Worm (Caenorhabditis elegans) whole organism, early embryonic: ENCODE results near the gene asp-4.

Experiments used
- B0310.2 ChIP-seq: sonication (generic microtip); optimal IDR thresholded peaks from 2 replicates; lab custom pipeline; 2016; ENCODE audit warnings: mild to moderate bottlenecking, missing genetic modification characterization, missing compliant biosample characterization
- F13C5.2 ChIP-seq: sonication (generic microtip); optimal IDR thresholded peaks from 2 replicates; lab custom pipeline; 2017; ENCODE audit warnings: mild to moderate bottlenecking, missing genetic modification characterization, inconsistent platforms, missing compliant biosample characterization
- aly-1 ChIP-seq: sonication (generic microtip); optimal IDR thresholded peaks from 2 replicates; lab custom pipeline; 2016; ENCODE audit warnings: missing genetic modification characterization, missing compliant biosample characterization
- ama-1 ChIP-seq: fragments of 150-350 bp; optimal IDR thresholded peaks from 2 replicates; lab custom pipeline; 2014
- ceh-13 ChIP-seq: fragments of 200-800 bp; sonication (Bioruptor generic); optimal IDR thresholded peaks from 2 replicates; lab custom pipeline; 2018; ENCODE audit warnings: mild to moderate bottlenecking, missing genetic modification characterization, missing compliant biosample characterization
- ceh-36 ChIP-seq: sonication (generic microtip); optimal IDR thresholded peaks from 2 replicates; lab custom pipeline; 2016; ENCODE audit warnings: missing genetic modification characterization, inconsistent platforms, missing compliant biosample characterization
- ets-7 ChIP-seq: sonication (generic microtip); optimal IDR thresholded peaks from 2 replicates; lab custom pipeline; 2016; ENCODE audit warnings: missing genotype, missing genetic modification characterization, missing compliant biosample characterization
- flt-1 ChIP-seq: fragments of 200-800 bp; sonication (Bioruptor generic); IDR thresholded peaks from 2 replicates; pipeline ENCODE4 v1.3.6; 2022; ENCODE audit warnings: missing genetic modification characterization, missing compliant biosample characterization
- hmbx-1 ChIP-seq: sonication (generic microtip); optimal IDR thresholded peaks from 2 replicates; lab custom pipeline; 2016; ENCODE audit warnings: mild to moderate bottlenecking, missing genetic modification characterization, missing compliant biosample characterization
- hmg-4 ChIP-seq: fragments of 200-800 bp; sonication (Bioruptor generic); optimal IDR thresholded peaks from 2 replicates; lab custom pipeline; 2018; ENCODE audit warnings: mild to moderate bottlenecking, missing genetic modification characterization, missing compliant biosample characterization
- hnd-1 ChIP-seq: sonication (generic microtip); optimal IDR thresholded peaks from 2 replicates; lab custom pipeline; 2016; ENCODE audit warnings: missing genetic modification characterization, missing compliant biosample characterization
- pes-1 ChIP-seq: fragments of 200-800 bp; sonication (Bioruptor generic); IDR thresholded peaks from 2 replicates; pipeline ENCODE4 v1.3.6; 2022; ENCODE audit warnings: missing genetic modification reagents, missing genetic modification characterization, missing compliant biosample characterization
- scrt-1 ChIP-seq: fragments of 200-800 bp; sonication (Bioruptor generic); IDR thresholded peaks from 2 replicates; pipeline ENCODE4 v1.3.6; 2022; ENCODE audit warnings: missing genetic modification characterization, missing compliant biosample characterization
- sea-1 ChIP-seq: fragments of 200-800 bp; sonication (Bioruptor generic); conservative IDR thresholded peaks from 2 replicates; pipeline ENCODE4 v1.3.6; 2022; ENCODE audit warnings: missing genetic modification characterization, missing compliant biosample characterization
- tbx-11 ChIP-seq: fragments of 200-800 bp; sonication (Bioruptor generic); IDR thresholded peaks from 2 replicates; pipeline ENCODE4 v1.3.6; 2022; ENCODE audit warnings: missing genetic modification characterization, missing compliant biosample characterization
- tbx-37 ChIP-seq: fragments of 200-800 bp; sonication (Bioruptor generic); conservative IDR thresholded peaks from 2 replicates; pipeline ENCODE4 v1.3.6; 2022; ENCODE audit warnings: missing genetic modification reagents, missing genetic modification characterization, missing compliant biosample characterization
- tra-4 ChIP-seq: sonication (generic microtip); optimal IDR thresholded peaks from 2 replicates; lab custom pipeline; 2017; ENCODE audit warnings: missing genetic modification characterization, missing compliant biosample characterization

asp-4 gene

DNA sequence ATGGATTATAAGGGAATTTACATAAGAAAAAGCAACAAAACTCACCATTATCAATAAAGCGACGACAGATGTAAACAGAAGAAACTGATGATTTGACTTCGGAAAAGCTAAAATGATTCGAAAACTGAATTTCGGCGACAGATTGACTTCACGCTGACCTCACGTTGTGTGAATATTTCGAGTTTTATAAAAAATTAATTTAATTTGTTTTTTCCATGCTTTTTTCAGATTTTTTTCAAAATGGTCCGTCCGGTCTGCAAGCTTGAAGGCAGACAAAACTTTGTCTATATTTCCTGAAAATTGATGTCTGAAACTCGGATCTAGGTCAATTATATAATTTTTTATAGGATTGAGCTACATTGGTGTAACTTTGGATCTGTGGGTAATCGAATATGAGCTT lies 21.0 kb upstream of the asp-4 start, which contains the start of gene K08H2.5:
K08H2.5 (minus strand) TSS at position 101 of the 400 bp plus-strand sequence.
- TF ChIP-seq sea-1 (GFP tag; lab: Robert Waterston, UW) (no peak), flt-1 (no peak), hmg-4 (GFP tag; lab: Kevin White, UChicago) (no peak), ama-1 (no peak), hmbx-1 (no peak), pes-1 (GFP tag; lab: Robert Waterston, UW) (no peak), B0310.2 (no peak), tbx-37 (GFP tag; lab: Robert Waterston, UW) (no peak), ceh-36 (tag; lab: Kevin White, UChicago) (no peak), ceh-13 (GFP tag; lab: Kevin White, UChicago) (no peak), ets-7 (tag; lab: Kevin White, UChicago) (no peak), aly-1 (tag; lab: Kevin White, UChicago) (no peak), scrt-1 (GFP tag; lab: Robert Waterston, UW) (no peak), F13C5.2 (tag; lab: Kevin White, UChicago) (no peak), tra-4 (no peak)

DNA sequence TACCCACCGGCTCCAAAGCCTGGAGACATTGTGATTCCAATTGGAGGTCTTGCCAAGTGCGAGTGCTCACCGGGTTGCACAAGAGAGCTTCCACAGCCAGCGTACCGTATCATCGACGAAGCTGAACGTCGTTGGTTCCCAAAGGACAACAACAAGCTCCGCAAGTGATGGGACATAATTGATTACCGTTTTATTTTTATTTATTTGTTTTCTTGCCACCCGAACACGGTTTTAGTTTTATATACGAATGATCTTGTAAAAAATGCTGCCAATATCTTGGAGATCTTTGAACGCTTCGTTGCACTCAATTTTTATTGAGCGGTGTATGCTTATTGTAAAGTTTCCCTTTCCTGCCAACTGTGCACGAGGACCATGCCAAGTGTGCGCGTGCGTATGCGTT lies 16.9 kb upstream of the asp-4 start, which contains the start of gene K08H2.4:
K08H2.4 (plus strand) TSS at position 301 of the 400 bp plus-strand sequence.
- TF ChIP-seq flt-1 (no peak), ceh-13 (GFP tag; lab: Kevin White, UChicago) (no peak), hmbx-1 (no peak), ceh-36 (tag; lab: Kevin White, UChicago) (no peak), tbx-11 (GFP tag; lab: Robert Waterston, UW) (no peak), F13C5.2 (tag; lab: Kevin White, UChicago) (no peak), aly-1 (tag; lab: Kevin White, UChicago) (no peak), sea-1 (GFP tag; lab: Robert Waterston, UW) (no peak), tbx-37 (GFP tag; lab: Robert Waterston, UW) (no peak), scrt-1 (GFP tag; lab: Robert Waterston, UW) (no peak), B0310.2 (no peak), hmg-4 (GFP tag; lab: Kevin White, UChicago) (no peak), tra-4 (no peak), hnd-1 (tag; lab: Kevin White, UChicago) (no peak), ama-1 (no peak)

DNA sequence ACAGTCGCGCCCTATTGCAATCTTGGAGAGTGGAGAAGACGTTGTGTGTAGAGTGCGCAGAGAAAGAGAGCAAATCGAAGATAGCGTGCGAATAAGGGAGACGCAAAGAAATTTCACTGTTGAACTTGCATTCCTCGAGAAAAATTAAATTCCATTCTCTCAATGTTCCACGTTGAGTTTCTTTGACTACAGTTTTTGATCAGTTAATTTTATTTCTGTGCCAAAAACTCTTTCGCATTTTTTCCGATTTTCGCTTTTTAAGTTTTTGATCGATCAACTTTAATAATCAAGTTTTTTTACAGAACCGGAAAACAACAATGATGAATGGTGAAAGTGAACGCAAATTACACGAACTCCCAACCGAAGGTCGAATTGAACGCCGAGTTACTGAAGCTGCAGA lies 15.8 kb upstream of the asp-4 start, which contains the start of gene K08H2.3:
K08H2.3 (plus strand) TSS at position 301 of the 400 bp plus-strand sequence.
- no peak for TF ChIP-seq hmbx-1
- TF ChIP-seq ceh-36 (tag; lab: Kevin White, UChicago) = no peak
- TF ChIP-seq aly-1 (tag; lab: Kevin White, UChicago) = no peak
- TF ChIP-seq tra-4 = no peak

DNA sequence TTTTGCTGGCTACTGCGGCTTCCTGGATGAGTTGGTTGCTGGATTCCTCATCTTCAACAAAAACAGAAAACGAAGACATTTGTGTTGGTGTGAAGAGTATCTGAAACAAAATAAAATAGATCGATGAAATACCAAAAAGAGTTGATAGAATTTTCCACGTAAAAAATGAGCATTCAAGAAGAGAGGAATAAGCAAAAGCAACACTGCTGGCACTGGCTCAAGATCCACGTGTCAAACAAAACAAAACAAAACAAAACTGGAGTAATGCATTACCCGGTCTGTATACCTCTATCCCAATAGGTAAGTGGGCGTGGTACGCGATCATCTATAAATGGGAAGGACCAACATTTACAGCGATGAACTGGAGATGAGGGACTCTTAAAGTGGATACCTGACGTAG lies 13.6 kb upstream of the asp-4 start, which contains the start of gene K08H2.2:
K08H2.2 (minus strand) TSS at position 101 of the 400 bp plus-strand sequence.
- no peak for TF ChIP-seq B0310.2
- TF ChIP-seq hmg-4 (GFP tag; lab: Kevin White, UChicago) = no peak
- TF ChIP-seq scrt-1 (GFP tag; lab: Robert Waterston, UW) = no peak
- TF ChIP-seq ceh-36 (tag; lab: Kevin White, UChicago) = no peak
- no peak for TF ChIP-seq F13C5.2 (tag; lab: Kevin White, UChicago)
- no peak for TF ChIP-seq ceh-13 (GFP tag; lab: Kevin White, UChicago)
- TF ChIP-seq pes-1 (GFP tag; lab: Robert Waterston, UW) = no peak
- no peak for TF ChIP-seq ets-7 (tag; lab: Kevin White, UChicago)
- TF ChIP-seq sea-1 (GFP tag; lab: Robert Waterston, UW) = no peak
- TF ChIP-seq hnd-1 (tag; lab: Kevin White, UChicago) = no peak
- TF ChIP-seq flt-1 = no peak
- TF ChIP-seq aly-1 (tag; lab: Kevin White, UChicago) = no peak
- TF ChIP-seq tbx-37 (GFP tag; lab: Robert Waterston, UW) = no peak
- TF ChIP-seq tbx-11 (GFP tag; lab: Robert Waterston, UW) = no peak
- TF ChIP-seq ama-1 = no peak
- no peak for TF ChIP-seq tra-4
- no peak for TF ChIP-seq hmbx-1

DNA sequence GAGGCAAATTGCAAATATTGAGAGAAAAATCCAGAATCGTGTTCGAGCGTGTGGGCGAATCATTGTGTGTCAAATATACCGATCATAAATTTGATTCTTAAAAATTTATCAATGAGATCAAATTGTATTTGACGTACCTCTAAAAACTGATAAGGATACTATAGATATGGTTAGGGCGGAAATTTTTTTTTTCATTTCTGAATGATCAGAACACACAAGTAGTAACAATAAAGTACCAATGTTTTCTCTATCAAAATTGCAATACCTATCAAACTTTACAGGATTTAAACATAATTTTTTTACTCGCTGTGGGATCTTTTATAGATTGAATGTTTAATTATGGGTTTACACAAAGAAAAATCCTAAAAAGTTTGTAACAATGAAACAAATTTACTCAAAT lies 11.0 kb upstream of the asp-4 start, which contains the start of gene bgnt-1.5:
bgnt-1.5 (minus strand) TSS at position 101 of the 400 bp plus-strand sequence.
- no peak for TF ChIP-seq tbx-37 (GFP tag; lab: Robert Waterston, UW)
- no peak for TF ChIP-seq ceh-13 (GFP tag; lab: Kevin White, UChicago)
- TF ChIP-seq scrt-1 (GFP tag; lab: Robert Waterston, UW) = no peak
- no peak for TF ChIP-seq flt-1
- no peak for TF ChIP-seq hmg-4 (GFP tag; lab: Kevin White, UChicago)
- TF ChIP-seq ceh-36 (tag; lab: Kevin White, UChicago) = no peak
- no peak for TF ChIP-seq sea-1 (GFP tag; lab: Robert Waterston, UW)
- no peak for TF ChIP-seq tbx-11 (GFP tag; lab: Robert Waterston, UW)

DNA sequence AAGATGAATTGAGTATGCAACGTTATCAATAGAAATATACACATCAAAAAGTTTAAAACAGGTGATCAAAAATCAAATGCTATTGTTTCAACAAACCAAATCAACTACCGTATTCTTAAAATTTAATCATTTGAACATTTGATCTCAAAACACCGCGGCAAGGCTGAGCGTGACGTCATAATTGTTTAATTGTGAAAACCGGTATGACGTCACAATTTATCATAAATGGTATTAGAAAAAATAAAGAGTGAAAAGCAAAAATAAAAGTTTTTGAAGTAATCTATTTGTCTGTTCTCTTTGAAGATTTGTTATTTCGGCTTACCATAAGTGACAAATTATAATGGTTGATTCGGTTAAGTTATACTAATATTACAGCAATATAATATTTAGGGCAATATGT lies 6.5 kb upstream of the asp-4 start:
- TF ChIP-seq hnd-1 (tag; lab: Kevin White, UChicago) (no peak), ets-7 (tag; lab: Kevin White, UChicago) (no peak), aly-1 (tag; lab: Kevin White, UChicago) (no peak), tbx-37 (GFP tag; lab: Robert Waterston, UW) (no peak), ama-1 (no peak), F13C5.2 (tag; lab: Kevin White, UChicago) (no peak), scrt-1 (GFP tag; lab: Robert Waterston, UW) (no peak), B0310.2 (no peak), hmbx-1 (no peak), tbx-11 (GFP tag; lab: Robert Waterston, UW) (no peak), flt-1 (no peak), sea-1 (GFP tag; lab: Robert Waterston, UW) (no peak), tra-4 (no peak), ceh-36 (tag; lab: Kevin White, UChicago) (no peak), ceh-13 (GFP tag; lab: Kevin White, UChicago) (no peak), hmg-4 (GFP tag; lab: Kevin White, UChicago) (no peak)

DNA sequence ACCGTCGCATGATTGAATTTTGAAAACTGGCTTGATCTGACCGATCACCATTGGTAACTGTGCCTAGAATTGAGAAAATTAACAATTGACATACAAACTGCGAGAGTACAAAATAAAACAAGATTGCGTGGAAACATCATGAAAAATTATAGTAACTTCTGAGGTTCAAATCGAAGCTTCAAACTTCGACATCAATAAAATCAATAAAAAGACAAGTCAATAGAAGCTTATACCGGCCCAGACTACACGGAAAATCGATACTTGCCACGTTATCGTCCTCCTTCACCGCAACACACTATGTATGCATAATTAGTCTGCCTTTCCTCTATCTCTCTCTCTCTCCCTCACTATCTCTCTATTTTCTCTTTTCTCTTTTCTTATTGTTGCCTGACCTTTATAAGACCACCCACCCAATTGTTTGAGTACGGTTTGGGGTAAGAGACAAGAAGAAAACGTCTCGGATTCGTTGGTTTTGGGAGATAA lies 5.4 kb upstream of the asp-4 start, which contains the start of gene skr-21:
skr-21 (minus strand) TSS at position 51 of the 483 bp plus-strand sequence.
- no peak for TF ChIP-seq tra-4
- no peak for TF ChIP-seq scrt-1 (GFP tag; lab: Robert Waterston, UW)
- peak; percentile 28 for TF ChIP-seq aly-1 (tag; lab: Kevin White, UChicago)
- TF ChIP-seq sea-1 (GFP tag; lab: Robert Waterston, UW) = 0 out of 2 replicates have a peak, but pooled peaks have one; percentile 27
- no peak for TF ChIP-seq flt-1
- no peak for TF ChIP-seq tbx-11 (GFP tag; lab: Robert Waterston, UW)
- no peak for TF ChIP-seq ceh-36 (tag; lab: Kevin White, UChicago)
- no peak for TF ChIP-seq pes-1 (GFP tag; lab: Robert Waterston, UW)
- TF ChIP-seq hmg-4 (GFP tag; lab: Kevin White, UChicago) = no peak
- no peak for TF ChIP-seq hmbx-1
- no peak for TF ChIP-seq B0310.2
- no peak for TF ChIP-seq ceh-13 (GFP tag; lab: Kevin White, UChicago)
- TF ChIP-seq tbx-37 (GFP tag; lab: Robert Waterston, UW) = no peak
- no peak for TF ChIP-seq F13C5.2 (tag; lab: Kevin White, UChicago)
